Fruit fly (Drosophila melanogaster) whole organism, embryonic: ENCODE measurements around the gene CG6163.

Source experiments
- Atf3 ChIP-seq: fragments of 200-800 bp; sonication (Bioruptor generic); optimal IDR thresholded peaks from 3 replicates; lab custom pipeline; 2016; ENCODE audit warnings: missing biosample characterization, missing genetic modification characterization
- CG10979 ChIP-seq: fragments of 200-800 bp; sonication (Bioruptor generic); optimal IDR thresholded peaks from 2 replicates; lab custom pipeline; 2018; ENCODE audit warnings: missing biosample characterization, mild to moderate bottlenecking, missing genetic modification characterization, moderate library complexity
- CG11247 ChIP-seq: fragments of 200-800 bp; sonication (Bioruptor generic); IDR thresholded peaks from 2 replicates; pipeline ENCODE4 v1.3.6; 2022; ENCODE audit warnings: missing biosample characterization, missing genetic modification characterization
- CG14710 ChIP-seq: fragments of 200-800 bp; sonication (Bioruptor generic); optimal IDR thresholded peaks from 3 replicates; lab custom pipeline; 2019; ENCODE audit warnings: missing biosample characterization, mild to moderate bottlenecking, missing genetic modification characterization, moderate library complexity
- CG15514 ChIP-seq: fragments of 200-800 bp; sonication (Bioruptor generic); optimal IDR thresholded peaks from 3 replicates; lab custom pipeline; 2017; ENCODE audit warnings: missing biosample characterization, missing genetic modification characterization, mild to moderate bottlenecking, moderate library complexity, missing genetic modification reagents
- CG15601 ChIP-seq: fragments of 200-800 bp; sonication (Bioruptor generic); optimal IDR thresholded peaks from 3 replicates; lab custom pipeline; 2019; ENCODE audit warnings: missing biosample characterization, mild to moderate bottlenecking, missing genetic modification characterization, moderate library complexity
- CG16813 ChIP-seq: fragments of 200-800 bp; sonication (Bioruptor generic); IDR thresholded peaks from 3 replicates; pipeline ENCODE4 v1.3.6; 2022; ENCODE audit warnings: missing biosample characterization, missing genetic modification characterization; ENCODE audit not compliant: partially characterized antibody
- CG16863 ChIP-seq: fragments of 200-800 bp; sonication (Bioruptor generic); optimal IDR thresholded peaks from 3 replicates; lab custom pipeline; 2016; ENCODE audit warnings: missing biosample characterization, missing genetic modification characterization
- CG2199 ChIP-seq: fragments of 200-800 bp; sonication (Bioruptor generic); IDR thresholded peaks from 3 replicates; pipeline ENCODE4 v1.3.6; 2022; ENCODE audit warnings: missing biosample characterization, missing genetic modification characterization
- CG2889 ChIP-seq: fragments of 200-800 bp; sonication (Bioruptor generic); IDR thresholded peaks from 3 replicates; pipeline ENCODE4 v1.3.6; 2022; ENCODE audit warnings: missing biosample characterization, missing genetic modification characterization
- CG33557 ChIP-seq: fragments of 200-800 bp; sonication (Bioruptor generic); optimal IDR thresholded peaks from 2 replicates; lab custom pipeline; 2019; ENCODE audit warnings: missing biosample characterization, mild to moderate bottlenecking, missing genetic modification characterization, moderate library complexity
- CG4404 ChIP-seq: fragments of 200-800 bp; sonication (Bioruptor generic); IDR thresholded peaks from 2 replicates; pipeline ENCODE4 v1.3.6; 2022; ENCODE audit warnings: missing biosample characterization, missing genetic modification characterization
- CG5245 ChIP-seq: fragments of 200-800 bp; sonication (Bioruptor generic); optimal IDR thresholded peaks from 3 replicates; lab custom pipeline; 2016; ENCODE audit warnings: missing biosample characterization, missing genetic modification characterization
- CG6854 ChIP-seq: fragments of 200-800 bp; sonication (Bioruptor generic); optimal IDR thresholded peaks from 3 replicates; lab custom pipeline; 2017; ENCODE audit warnings: missing biosample characterization, mild to moderate bottlenecking, missing genetic modification characterization
- CG7963 ChIP-seq: fragments of 200-800 bp; sonication (Bioruptor generic); IDR thresholded peaks from 3 replicates; pipeline ENCODE4 v1.3.6; 2022; ENCODE audit warnings: missing biosample characterization, missing genetic modification characterization; ENCODE audit not compliant: partially characterized antibody
- CG8281 ChIP-seq: fragments of 200-800 bp; sonication (Bioruptor generic); optimal IDR thresholded peaks from 2 replicates; lab custom pipeline; 2018; ENCODE audit warnings: missing biosample characterization, mild to moderate bottlenecking, missing genetic modification characterization, moderate library complexity
- CG8924 ChIP-seq: fragments of 200-800 bp; optimal IDR thresholded peaks from 3 replicates; lab custom pipeline; 2019; ENCODE audit warnings: missing biosample characterization, mild to moderate bottlenecking, missing genetic modification characterization, moderate library complexity
- CG9932 ChIP-seq: fragments of 200-800 bp; sonication (Bioruptor generic); IDR thresholded peaks from 2 replicates; pipeline ENCODE4 v1.3.6; 2022; ENCODE audit warnings: missing biosample characterization, missing genetic modification characterization
- Camta ChIP-seq: fragments of 200-800 bp; sonication (Bioruptor generic); optimal IDR thresholded peaks from 2 replicates; lab custom pipeline; 2016; ENCODE audit warnings: missing biosample characterization, missing genetic modification characterization
- Chrac-16 ChIP-seq: fragments of 200-800 bp; sonication (Bioruptor generic); optimal IDR thresholded peaks from 3 replicates; lab custom pipeline; 2016; ENCODE audit warnings: missing biosample characterization, missing genetic modification characterization
- Deaf1 ChIP-seq: fragments of 200-800 bp; optimal IDR thresholded peaks from 3 replicates; lab custom pipeline; 2019; ENCODE audit warnings: missing biosample characterization, mild to moderate bottlenecking, missing genetic modification characterization, moderate library complexity
- Dll ChIP-seq: fragments of 200-800 bp; sonication (Bioruptor generic); IDR thresholded peaks from 4 replicates; pipeline ENCODE4 v1.3.6; 2022; ENCODE audit warnings: missing biosample characterization, missing genetic modification characterization; ENCODE audit not compliant: partially characterized antibody
- Doc2 ChIP-seq: fragments of 200-800 bp; sonication (Bioruptor generic); IDR thresholded peaks from 2 replicates; pipeline ENCODE4 v1.3.6; 2022; ENCODE audit warnings: missing biosample characterization, missing genetic modification characterization
- Max ChIP-seq: fragments of 200-800 bp; sonication (Bioruptor generic); optimal IDR thresholded peaks from 2 replicates; lab custom pipeline; 2016; ENCODE audit warnings: missing biosample characterization, mild to moderate bottlenecking, missing genetic modification characterization
- Med ChIP-seq: fragments of 200-800 bp; sonication (Bioruptor generic); peaks from one replicate; lab custom pipeline; 2016; ENCODE audit warnings: missing biosample characterization, missing genetic modification characterization, mild to moderate bottlenecking, inconsistent platforms, moderate library complexity
- Nf-YC ChIP-seq: fragments of 200-800 bp; optimal IDR thresholded peaks from 3 replicates; lab custom pipeline; 2019; ENCODE audit warnings: missing biosample characterization, mild to moderate bottlenecking, missing genetic modification characterization, moderate library complexity
- Taf1 ChIP-seq: fragments of 200-800 bp; sonication (Bioruptor generic); IDR thresholded peaks from 2 replicates; pipeline ENCODE4 v1.3.6; 2022; ENCODE audit warnings: missing biosample characterization, missing genetic modification characterization
- Trl ChIP-seq, 3 experiments: fragments of >200 bp in 2 of 3; fragments of 200-800 bp in 1 of 3; sonication (Bioruptor generic) in 1 of 3; optimal IDR thresholded peaks; 2 replicates in 1 of 3; 3 replicates in 2 of 3; lab custom pipeline; 2016 to 2017; ENCODE audit warnings: missing biosample characterization in 1 of 3, missing genetic modification characterization in 1 of 3
- YL-1 ChIP-seq: fragments of 200-800 bp; sonication (Bioruptor generic); optimal IDR thresholded peaks from 3 replicates; lab custom pipeline; 2017; ENCODE audit warnings: missing biosample characterization, mild to moderate bottlenecking, missing genetic modification characterization
- bcd ChIP-seq: fragments of 200-800 bp; sonication (Bioruptor generic); optimal IDR thresholded peaks from 2 replicates; lab custom pipeline; 2017; ENCODE audit warnings: missing biosample characterization, mild to moderate bottlenecking, missing genetic modification characterization
- bsh ChIP-seq, 2 experiments: fragments of 200-800 bp; sonication (Bioruptor generic); optimal IDR thresholded peaks; 2 replicates each; lab custom pipeline; 2017 to 2018; ENCODE audit warnings: mild to moderate bottlenecking in 2 of 2, missing biosample characterization in 2 of 2, missing genetic modification characterization in 2 of 2, moderate library complexity in 1 of 2
- cad ChIP-seq: fragments of >200 bp; optimal IDR thresholded peaks from 2 replicates; lab custom pipeline; 2017; ENCODE audit warnings: missing biosample characterization, missing genetic modification characterization
- chinmo ChIP-seq: fragments of 200-800 bp; sonication (Bioruptor generic); IDR thresholded peaks from 4 replicates; pipeline ENCODE4 v1.3.6; 2022; ENCODE audit warnings: missing biosample characterization, missing genetic modification characterization; ENCODE audit not compliant: partially characterized antibody
- croc ChIP-seq: fragments of 200-800 bp; sonication (Bioruptor generic); conservative IDR thresholded peaks from 3 replicates; pipeline ENCODE4 v1.3.6; 2022; ENCODE audit warnings: missing biosample characterization, missing genetic modification characterization
- da ChIP-seq: fragments of 200-800 bp; sonication (Bioruptor generic); optimal IDR thresholded peaks from 2 replicates; lab custom pipeline; 2016; ENCODE audit warnings: missing biosample characterization, missing genetic modification characterization
- disco-r ChIP-seq: fragments of 200-800 bp; sonication (Bioruptor generic); optimal IDR thresholded peaks from 2 replicates; lab custom pipeline; 2016; ENCODE audit warnings: missing biosample characterization, missing genetic modification characterization
- exex ChIP-seq: fragments of 200-800 bp; sonication (Bioruptor generic); optimal IDR thresholded peaks from 4 replicates; lab custom pipeline; 2018; ENCODE audit warnings: missing biosample characterization, mild to moderate bottlenecking, missing genetic modification characterization, moderate library complexity
- eyg ChIP-seq: fragments of 200-800 bp; sonication (Bioruptor generic); optimal IDR thresholded peaks from 3 replicates; lab custom pipeline; 2016; ENCODE audit warnings: missing biosample characterization, missing genetic modification characterization
- fd96Cb ChIP-seq: fragments of 200-800 bp; sonication (Bioruptor generic); optimal IDR thresholded peaks from 2 replicates; lab custom pipeline; 2018; ENCODE audit warnings: missing biosample characterization, mild to moderate bottlenecking, missing genetic modification characterization, moderate library complexity
- fru ChIP-seq: fragments of >200 bp; optimal IDR thresholded peaks from 2 replicates; lab custom pipeline; 2017
- grn ChIP-seq: fragments of 200-800 bp; sonication (Bioruptor generic); optimal IDR thresholded peaks from 3 replicates; lab custom pipeline; 2017; ENCODE audit warnings: missing biosample characterization, missing genetic modification characterization
- gsb ChIP-seq: fragments of 200-800 bp; sonication (Bioruptor generic); IDR thresholded peaks from 2 replicates; pipeline ENCODE4 v1.3.6; 2022; ENCODE audit warnings: missing biosample characterization, missing genetic modification characterization
- jigr1 ChIP-seq: fragments of 200-800 bp; sonication (Bioruptor generic); IDR thresholded peaks from 3 replicates; pipeline ENCODE4 v1.3.6; 2022; ENCODE audit warnings: missing biosample characterization, missing genetic modification characterization
- ken ChIP-seq: fragments of 200-800 bp; sonication (Bioruptor generic); IDR thresholded peaks from 3 replicates; pipeline ENCODE4 v1.3.6; 2022; ENCODE audit warnings: missing biosample characterization, missing genetic modification characterization
- mirr ChIP-seq: fragments of 200-800 bp; sonication (Bioruptor generic); optimal IDR thresholded peaks from 3 replicates; lab custom pipeline; 2018; ENCODE audit warnings: missing biosample characterization, mild to moderate bottlenecking, missing genetic modification characterization
- nau ChIP-seq: fragments of 200-800 bp; sonication (Bioruptor generic); optimal IDR thresholded peaks from 3 replicates; lab custom pipeline; 2017; ENCODE audit warnings: missing biosample characterization, mild to moderate bottlenecking, missing genetic modification characterization, missing genetic modification reagents
- schlank ChIP-seq: fragments of 200-800 bp; sonication (Bioruptor generic); optimal IDR thresholded peaks from 2 replicates; lab custom pipeline; 2018; ENCODE audit warnings: missing biosample characterization, mild to moderate bottlenecking, missing genetic modification characterization
- unc-4 ChIP-seq: fragments of 200-800 bp; sonication (Bioruptor generic); IDR thresholded peaks from 2 replicates; pipeline ENCODE4 v1.3.6; 2022; ENCODE audit warnings: missing biosample characterization, missing genetic modification characterization; ENCODE audit not compliant: partially characterized antibody
- vnd ChIP-seq: fragments of 200-800 bp; sonication (Bioruptor generic); IDR thresholded peaks from 3 replicates; pipeline ENCODE4 v1.3.6; 2022; ENCODE audit warnings: missing biosample characterization, missing genetic modification characterization; ENCODE audit not compliant: partially characterized antibody
- yki ChIP-seq: fragments of >200 bp; optimal IDR thresholded peaks from 3 replicates; lab custom pipeline; 2018

CG6163 gene

DNA sequence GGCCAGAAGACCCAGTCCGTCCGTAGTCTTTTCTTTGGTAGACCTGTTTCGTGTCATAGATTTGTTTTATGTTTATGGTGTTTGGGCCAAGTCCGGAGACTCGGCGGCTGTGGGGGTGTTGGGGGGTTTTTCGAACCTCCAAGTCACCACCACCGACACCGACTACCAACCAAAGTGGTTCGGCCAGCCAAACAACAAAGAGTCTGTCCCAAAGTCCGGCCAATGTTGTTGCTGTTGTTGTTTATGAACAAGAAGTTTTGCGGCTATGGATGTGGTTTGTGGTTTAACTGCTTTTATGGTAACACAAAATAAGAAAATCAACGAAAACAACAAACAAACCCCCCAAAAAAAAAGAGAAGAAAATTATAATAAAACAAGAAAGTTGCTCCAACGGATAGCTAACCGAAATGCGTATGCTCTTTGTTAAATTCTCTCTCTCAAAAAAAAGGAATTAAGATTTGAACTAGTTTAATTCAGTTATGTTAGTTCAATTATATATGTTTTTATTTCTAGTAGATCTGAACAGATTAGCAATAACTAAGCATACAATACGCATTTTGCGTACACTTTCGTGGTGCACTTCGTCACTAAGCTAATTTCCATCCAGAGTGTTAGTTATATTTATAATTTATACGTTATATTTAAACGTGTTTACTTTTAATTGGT is 36.5 kb downstream of the CG6163 start (continued):
- TF ChIP-seq bcd: peak; percentile 8
- TF ChIP-seq vnd (GFP tag; lab: Robert Waterston, UW): no peak
- no peak for TF ChIP-seq Dll (GFP tag; lab: Robert Waterston, UW)
- no peak for TF ChIP-seq yki (lab: Kevin White, UChicago)
- TF ChIP-seq Doc2 (GFP tag; lab: Robert Waterston, UW): no peak
- peak; percentile 46 for TF ChIP-seq fd96Cb (tag; lab: Kevin White, UChicago)
- TF ChIP-seq CG8281 (tag; lab: Kevin White, UChicago): no peak
- TF ChIP-seq Max (GFP tag; lab: Kevin White, UChicago): no peak
- TF ChIP-seq schlank (tag; lab: Kevin White, UChicago): no peak
- no peak for TF ChIP-seq exex (tag; lab: Kevin White, UChicago)
- TF ChIP-seq grn: no peak
- TF ChIP-seq mirr: peak; percentile 50
- TF ChIP-seq CG15601 (tag; lab: Kevin White, UChicago): no peak
- TF ChIP-seq CG10979: peak; percentile 49
- peak in 1 of 2 experiments; percentile 25 for TF ChIP-seq bsh (GFP tag; optimal IDR thresholded peaks at IDR 0.05; lab: Kevin White, UChicago)
- TF ChIP-seq Trl (optimal IDR thresholded peaks at IDR 0.05; lab: Kevin White, UChicago): no peak
- TF ChIP-seq Trl (GFP tag; optimal IDR thresholded peaks at IDR 0.05; lab: Kevin White, UChicago): no peak
- no peak for TF ChIP-seq disco-r (GFP tag; lab: Kevin White, UChicago)
- no peak for TF ChIP-seq CG2889 (GFP tag; lab: Robert Waterston, UW)
- peak; percentile 81 for TF ChIP-seq Med (GFP tag; lab: Kevin White, UChicago)
- TF ChIP-seq da: no peak
- TF ChIP-seq CG6854 (GFP tag; lab: Kevin White, UChicago): no peak
- TF ChIP-seq Deaf1: no peak
- no peak for TF ChIP-seq Chrac-16 (GFP tag; lab: Kevin White, UChicago)
- TF ChIP-seq jigr1 (GFP tag; lab: Robert Waterston, UW): no peak
- no peak for TF ChIP-seq unc-4 (GFP tag; lab: Robert Waterston, UW)
- TF ChIP-seq croc: no peak
- no peak for TF ChIP-seq gsb
- no peak for TF ChIP-seq CG16863 (GFP tag; lab: Kevin White, UChicago)
- TF ChIP-seq chinmo (GFP tag; lab: Robert Waterston, UW): peak; percentile 88; the same call in 2 of the 4 replicates
- TF ChIP-seq Nf-YC: peak; percentile 4
- TF ChIP-seq fru: no peak
- TF ChIP-seq Camta (GFP tag; lab: Kevin White, UChicago): no peak
- TF ChIP-seq cad: no peak
- peak; percentile 49 for TF ChIP-seq CG14710 (tag; lab: Kevin White, UChicago)
- TF ChIP-seq nau: no peak
- TF ChIP-seq CG5245: no peak
- no peak for TF ChIP-seq CG33557 (GFP tag; lab: Kevin White, UChicago)
- TF ChIP-seq CG8924 (tag; lab: Kevin White, UChicago): peak; percentile 16
- no peak for TF ChIP-seq CG11247
- TF ChIP-seq CG16813 (GFP tag; lab: Robert Waterston, UW): no peak
- no peak for TF ChIP-seq ken (GFP tag; lab: Robert Waterston, UW)
- TF ChIP-seq eyg (GFP tag; lab: Kevin White, UChicago): no peak
- 0 out of 2 replicates have a peak, but pooled peaks have one; percentile 35 for TF ChIP-seq Taf1 (GFP tag; lab: Robert Waterston, UW)
- no peak for TF ChIP-seq CG9932 (GFP tag; lab: Robert Waterston, UW)
- TF ChIP-seq CG15514 (GFP tag; lab: Kevin White, UChicago): peak; percentile 14
- no peak for TF ChIP-seq YL-1 (GFP tag; lab: Kevin White, UChicago)
- no peak for TF ChIP-seq Atf3 (GFP tag; lab: Kevin White, UChicago)
- no peak for TF ChIP-seq CG4404 (GFP tag; lab: Robert Waterston, UW)
- no peak for TF ChIP-seq CG7963 (GFP tag; lab: Robert Waterston, UW)
- no peak for TF ChIP-seq CG2199 (GFP tag; lab: Robert Waterston, UW)
